Worm (Caenorhabditis elegans) whole organism, L1 larva: ENCODE results near the gene chw-1.
A peak's percentile ranks its signal among the peaks of the same experiment; 100 is the strongest.

Experiments
- C04F5.9 ChIP-seq: sonication (generic microtip); optimal IDR thresholded peaks from 2 replicates; lab custom pipeline; 2016; ENCODE audit warnings: missing genetic modification characterization, missing compliant biosample characterization
- C16A3.4 ChIP-seq: fragments of 150-350 bp; optimal IDR thresholded peaks from 2 replicates; lab custom pipeline; 2014; ENCODE audit warnings: missing biosample characterization, missing genetic modification characterization
- blmp-1 ChIP-seq: fragments of 150-350 bp; optimal IDR thresholded peaks from 2 replicates; lab custom pipeline; 2014; ENCODE audit warnings: missing biosample characterization, missing genetic modification characterization
- ceh-63 ChIP-seq: fragments of 200-800 bp; sonication (Bioruptor generic); optimal IDR thresholded peaks from 2 replicates; lab custom pipeline; 2018; ENCODE audit warnings: mild to moderate bottlenecking, missing genetic modification characterization, missing compliant biosample characterization
- ceh-8 ChIP-seq: fragments of 200-800 bp; sonication (Bioruptor generic); optimal IDR thresholded peaks from 2 replicates; lab custom pipeline; 2018; ENCODE audit warnings: mild to moderate bottlenecking, missing genetic modification characterization, moderate library complexity, missing compliant biosample characterization
- ces-1 ChIP-seq: fragments of 150-350 bp; optimal IDR thresholded peaks from 2 replicates; lab custom pipeline; 2014; ENCODE audit warnings: missing biosample characterization, missing genetic modification reagents, missing genetic modification characterization
- dpl-1 ChIP-seq, 3 experiments: fragments of 150-350 bp in 2 of 3; sonication (generic microtip) in 1 of 3; optimal IDR thresholded peaks; 2 replicates each; lab custom pipeline; 2014 to 2017; ENCODE audit warnings: missing biosample characterization in 3 of 3, missing genetic modification characterization in 3 of 3, missing genetic modification reagents in 3 of 3
- egl-27 ChIP-seq, 2 experiments: fragments of 150-350 bp in 1 of 2; sonication (generic microtip); optimal IDR thresholded peaks; 3 replicates each; lab custom pipeline; 2017 to 2018; ENCODE audit warnings: missing biosample characterization in 2 of 2, missing genetic modification characterization in 2 of 2, missing genetic modification reagents in 2 of 2
- ets-5 ChIP-seq: fragments of 200-800 bp; sonication (Bioruptor generic); IDR thresholded peaks from 2 replicates; pipeline ENCODE4 v1.3.6; 2022; ENCODE audit warnings: missing genetic modification characterization, missing compliant biosample characterization
- fkh-4 ChIP-seq: sonication (generic microtip); optimal IDR thresholded peaks from 2 replicates; lab custom pipeline; 2016; ENCODE audit warnings: missing compliant biosample characterization, missing genetic modification characterization, borderline replicate concordance
- fos-1 ChIP-seq: fragments of 150-350 bp; optimal IDR thresholded peaks from 2 replicates; lab custom pipeline; 2014; ENCODE audit warnings: missing biosample characterization, missing genetic modification characterization
- grh-1 ChIP-seq: fragments of 200-800 bp; sonication (Bioruptor generic); IDR thresholded peaks from 2 replicates; pipeline ENCODE4 v1.3.6; 2022; ENCODE audit warnings: missing genetic modification reagents, missing genetic modification characterization, missing compliant biosample characterization
- hlh-4 ChIP-seq: sonication (generic microtip); optimal IDR thresholded peaks from 2 replicates; lab custom pipeline; 2016; ENCODE audit warnings: mild to moderate bottlenecking, missing genetic modification characterization, missing compliant biosample characterization
- hpl-2 ChIP-seq: fragments of 150-350 bp; optimal IDR thresholded peaks from 2 replicates; lab custom pipeline; 2014; ENCODE audit warnings: missing biosample characterization, missing genetic modification reagents, missing genetic modification characterization
- irx-1 ChIP-seq: sonication (generic microtip); optimal IDR thresholded peaks from 2 replicates; lab custom pipeline; 2016; ENCODE audit warnings: missing genetic modification characterization, missing compliant biosample characterization
- isw-1 ChIP-seq: fragments of 200-800 bp; sonication (Bioruptor generic); IDR thresholded peaks from 2 replicates; pipeline ENCODE4 v1.3.6; 2022; ENCODE audit warnings: missing genetic modification characterization, missing compliant biosample characterization
- jun-1 ChIP-seq: fragments of 150-350 bp; optimal IDR thresholded peaks from 2 replicates; lab custom pipeline; 2014; ENCODE audit warnings: missing biosample characterization, missing genetic modification reagents, missing genetic modification characterization
- lin-14 ChIP-seq: fragments of 200-800 bp; sonication (Bioruptor generic); optimal IDR thresholded peaks from 2 replicates; lab custom pipeline; 2018; ENCODE audit warnings: mild to moderate bottlenecking, missing genetic modification characterization, moderate library complexity, missing compliant biosample characterization
- lin-35 ChIP-seq, 2 experiments: fragments of 150-350 bp; optimal IDR thresholded peaks; 2 replicates each; lab custom pipeline; 2014; ENCODE audit warnings: missing biosample characterization in 2 of 2, missing genetic modification characterization in 2 of 2, missing genetic modification reagents in 2 of 2
- lir-3 ChIP-seq: sonication (generic microtip); optimal IDR thresholded peaks from 2 replicates; lab custom pipeline; 2016; ENCODE audit warnings: mild to moderate bottlenecking, missing genetic modification characterization, moderate library complexity, missing compliant biosample characterization; ENCODE audit not compliant: poor library complexity
- lsy-2 ChIP-seq, 2 experiments: fragments of 150-350 bp; optimal IDR thresholded peaks; 2 replicates each; lab custom pipeline; 2014; ENCODE audit warnings: missing biosample characterization in 2 of 2, missing genetic modification characterization in 2 of 2
- nhr-12 ChIP-seq: sonication (generic microtip); optimal IDR thresholded peaks from 2 replicates; lab custom pipeline; 2017; ENCODE audit warnings: missing biosample characterization, missing genetic modification characterization
- nhr-237 ChIP-seq: fragments of 150-350 bp; optimal IDR thresholded peaks from 2 replicates; lab custom pipeline; 2014; ENCODE audit warnings: missing biosample characterization, missing genetic modification characterization
- nhr-47 ChIP-seq: sonication (generic microtip); optimal IDR thresholded peaks from 2 replicates; lab custom pipeline; 2016; ENCODE audit warnings: mild to moderate bottlenecking, missing genetic modification characterization, moderate library complexity, missing compliant biosample characterization
- nhr-71 ChIP-seq: sonication (generic microtip); optimal IDR thresholded peaks from 2 replicates; lab custom pipeline; 2016; ENCODE audit warnings: mild to moderate bottlenecking, missing genetic modification characterization, moderate library complexity, missing compliant biosample characterization
- nhr-77 ChIP-seq: fragments of 150-350 bp; optimal IDR thresholded peaks from 2 replicates; lab custom pipeline; 2014; ENCODE audit warnings: missing biosample characterization, missing genetic modification characterization
- nhr-84 ChIP-seq: sonication (generic microtip); optimal IDR thresholded peaks from 2 replicates; lab custom pipeline; 2017; ENCODE audit warnings: missing biosample characterization, missing genetic modification characterization
- pax-3 ChIP-seq: fragments of 200-800 bp; sonication (Bioruptor generic); optimal IDR thresholded peaks from 2 replicates; lab custom pipeline; 2018; ENCODE audit warnings: mild to moderate bottlenecking, missing genetic modification characterization, moderate library complexity, missing compliant biosample characterization
- pqm-1 ChIP-seq: sonication (generic microtip); optimal IDR thresholded peaks from 3 replicates; lab custom pipeline; 2017; ENCODE audit warnings: missing biosample characterization, missing genetic modification characterization
- rnt-1 ChIP-seq: sonication (generic microtip); optimal IDR thresholded peaks from 2 replicates; lab custom pipeline; 2016; ENCODE audit warnings: mild to moderate bottlenecking, missing genetic modification characterization, moderate library complexity, missing compliant biosample characterization
- skn-1 ChIP-seq: fragments of 150-350 bp; optimal IDR thresholded peaks from 2 replicates; lab custom pipeline; 2014; ENCODE audit warnings: missing biosample characterization, missing genetic modification characterization
- snpc-4 ChIP-seq: fragments of 150-350 bp; optimal IDR thresholded peaks from 2 replicates; lab custom pipeline; 2014; ENCODE audit warnings: missing biosample characterization, missing genetic modification characterization
- snu-23 ChIP-seq: sonication (generic microtip); optimal IDR thresholded peaks from 2 replicates; lab custom pipeline; 2016; ENCODE audit warnings: missing genetic modification characterization, missing compliant biosample characterization
- sox-4 ChIP-seq: sonication (generic microtip); optimal IDR thresholded peaks from 2 replicates; lab custom pipeline; 2016; ENCODE audit warnings: missing genetic modification characterization, missing compliant biosample characterization
- swsn-7 ChIP-seq: sonication (generic microtip); optimal IDR thresholded peaks from 2 replicates; lab custom pipeline; 2016; ENCODE audit warnings: missing genetic modification characterization, missing compliant biosample characterization
- tbx-2 ChIP-seq: sonication (generic microtip); optimal IDR thresholded peaks from 2 replicates; lab custom pipeline; 2016; ENCODE audit warnings: missing genetic modification characterization, missing compliant biosample characterization
- tlp-1 ChIP-seq: fragments of 150-350 bp; optimal IDR thresholded peaks from 2 replicates; lab custom pipeline; 2014; ENCODE audit warnings: missing biosample characterization, missing genetic modification characterization
- unc-130 ChIP-seq: fragments of 150-350 bp; optimal IDR thresholded peaks from 2 replicates; lab custom pipeline; 2017; ENCODE audit warnings: missing biosample characterization, missing genetic modification characterization, inconsistent platforms
- unc-30 ChIP-seq: sonication (generic microtip); optimal IDR thresholded peaks from 2 replicates; lab custom pipeline; 2017; ENCODE audit warnings: missing biosample characterization, missing genetic modification characterization
- unc-86 ChIP-seq: sonication (generic microtip); optimal IDR thresholded peaks from 2 replicates; lab custom pipeline; 2016; ENCODE audit warnings: missing genetic modification characterization, missing compliant biosample characterization
- xbp-1 ChIP-seq: sonication (generic microtip); optimal IDR thresholded peaks from 2 replicates; lab custom pipeline; 2016; ENCODE audit warnings: missing genetic modification characterization, missing compliant biosample characterization

Gene chw-1

DNA sequence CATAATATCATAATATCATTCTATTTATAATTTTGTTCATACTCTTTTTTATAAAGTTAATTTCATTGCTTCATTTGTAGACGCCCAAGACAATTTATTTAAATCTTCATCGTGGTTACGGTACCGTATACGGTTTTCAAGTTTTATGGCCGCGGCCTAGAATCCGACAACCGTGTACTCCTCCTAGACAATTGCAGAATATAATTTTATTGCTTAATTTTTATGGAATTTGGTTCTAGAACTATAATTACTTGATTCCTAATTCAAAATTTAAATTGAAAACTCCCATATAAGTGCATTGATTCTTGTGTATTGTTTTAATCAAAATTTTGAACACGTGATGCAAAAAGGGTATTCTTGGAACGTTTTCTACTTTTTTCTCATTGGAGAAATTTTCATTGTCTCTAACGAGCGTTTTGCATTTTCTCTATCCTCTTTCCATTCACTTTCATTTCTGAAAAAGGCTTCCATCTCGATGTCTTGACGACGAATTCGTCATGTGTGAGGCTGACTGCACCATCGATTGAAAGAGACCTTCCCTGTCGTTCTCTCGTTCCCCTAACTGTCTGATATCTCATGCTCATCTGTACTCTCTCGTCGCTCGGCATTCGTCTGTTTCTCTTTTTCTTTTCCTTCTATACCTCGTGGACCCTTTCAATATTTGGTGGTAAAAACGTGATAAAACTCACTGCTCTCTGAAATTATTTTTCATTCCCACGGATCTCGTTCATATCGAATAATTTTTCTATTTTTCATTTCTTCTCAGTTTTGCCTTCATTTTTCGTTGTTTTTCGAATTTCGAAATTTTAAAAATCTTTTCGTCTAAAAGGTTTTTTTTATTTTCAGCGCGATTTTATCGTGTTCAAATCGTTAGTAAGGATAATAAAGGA, 20.7 kb upstream of the chw-1 start, which contains the start of gene pap-1 (continued):
- no peak for TF ChIP-seq sox-4 (tag; lab: Kevin White, UChicago)
- peak; percentile 64 for TF ChIP-seq irx-1 (tag; lab: Kevin White, UChicago)
- TF ChIP-seq grh-1 (GFP tag; lab: Robert Waterston, UW): no peak
- TF ChIP-seq lin-14 (GFP tag; lab: Kevin White, UChicago): peak; percentile 21
- TF ChIP-seq egl-27 (tag; optimal IDR thresholded peaks at IDR 0.05; lab: Kevin White, UChicago): no peak
- TF ChIP-seq unc-86 (tag; lab: Kevin White, UChicago): no peak
- TF ChIP-seq snu-23 (GFP tag; lab: Kevin White, UChicago): no peak
- no peak for TF ChIP-seq pqm-1 (tag; lab: Kevin White, UChicago)
- no peak for TF ChIP-seq hlh-4
- TF ChIP-seq blmp-1 (tag; lab: Kevin White, UChicago): peak; percentile 52
- TF ChIP-seq hpl-2 (GFP tag; lab: Kevin White, UChicago): no peak
- peak; percentile 26 for TF ChIP-seq pax-3 (tag; lab: Kevin White, UChicago)
- no peak for TF ChIP-seq nhr-84 (tag; lab: Kevin White, UChicago)
- TF ChIP-seq skn-1 (tag; lab: Kevin White, UChicago): no peak
- TF ChIP-seq ceh-63 (GFP tag; lab: Kevin White, UChicago): no peak
- TF ChIP-seq tbx-2 (tag; lab: Kevin White, UChicago): no peak
- peak; percentile 26 for TF ChIP-seq xbp-1 (tag; lab: Kevin White, UChicago)
- TF ChIP-seq lin-35 (GFP tag; optimal IDR thresholded peaks at IDR 0.05; lab: Kevin White, UChicago): peak; percentile 16 to 68
- peak; percentile 43 for TF ChIP-seq nhr-47 (tag; lab: Kevin White, UChicago)
- no peak for TF ChIP-seq fos-1 (tag; lab: Kevin White, UChicago)
- TF ChIP-seq ets-5 (GFP tag; lab: Robert Waterston, UW): no peak
- TF ChIP-seq C16A3.4 (tag; lab: Kevin White, UChicago): no peak
- no peak for TF ChIP-seq snpc-4 (tag; lab: Kevin White, UChicago)
- no peak for TF ChIP-seq tlp-1
- TF ChIP-seq nhr-237 (tag; lab: Kevin White, UChicago): no peak
- TF ChIP-seq jun-1: no peak
- peak; percentile 55 for TF ChIP-seq nhr-71 (tag; lab: Kevin White, UChicago)
- TF ChIP-seq lsy-2 (tag; optimal IDR thresholded peaks at IDR 0.05; lab: Kevin White, UChicago): peak; percentile 6 to 32
- TF ChIP-seq lir-3: peak; percentile 71
- peak; percentile 14 to 32 (median 19) for TF ChIP-seq dpl-1 (GFP tag; optimal IDR thresholded peaks at IDR 0.05; lab: Kevin White, UChicago)
- TF ChIP-seq isw-1: no peak; the same call in 1 of the 2 replicates
- no peak for TF ChIP-seq nhr-12 (tag; lab: Kevin White, UChicago)
- TF ChIP-seq fkh-4 (tag; lab: Kevin White, UChicago): peak; percentile 45

DNA sequence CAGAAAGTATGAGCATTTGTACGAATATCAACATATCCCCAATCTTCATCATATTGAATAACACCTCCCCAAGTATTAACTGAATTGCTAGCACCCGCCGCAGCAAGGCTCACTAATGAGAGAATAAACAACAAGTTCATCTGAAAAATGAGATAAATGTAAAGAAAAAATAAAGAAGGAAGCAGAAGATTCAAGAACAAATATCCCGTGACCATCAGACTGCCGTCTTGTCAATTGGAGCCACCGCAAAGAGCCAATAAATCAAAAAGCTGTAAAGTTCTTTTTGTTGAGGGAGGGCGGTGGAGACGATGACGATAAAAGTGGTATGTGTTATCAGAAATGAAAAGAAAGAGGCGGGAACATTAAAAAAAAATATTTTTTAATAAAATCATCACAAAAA, 8.6 kb upstream of the chw-1 start, which contains the start of gene Y32F6A.5:
Y32F6A.5 (minus strand) TSS at position 140 of the 400 bp plus-strand sequence.
- TF ChIP-seq rnt-1 (tag; lab: Kevin White, UChicago) (peak; percentile 25), blmp-1 (tag; lab: Kevin White, UChicago) (no peak)

DNA sequence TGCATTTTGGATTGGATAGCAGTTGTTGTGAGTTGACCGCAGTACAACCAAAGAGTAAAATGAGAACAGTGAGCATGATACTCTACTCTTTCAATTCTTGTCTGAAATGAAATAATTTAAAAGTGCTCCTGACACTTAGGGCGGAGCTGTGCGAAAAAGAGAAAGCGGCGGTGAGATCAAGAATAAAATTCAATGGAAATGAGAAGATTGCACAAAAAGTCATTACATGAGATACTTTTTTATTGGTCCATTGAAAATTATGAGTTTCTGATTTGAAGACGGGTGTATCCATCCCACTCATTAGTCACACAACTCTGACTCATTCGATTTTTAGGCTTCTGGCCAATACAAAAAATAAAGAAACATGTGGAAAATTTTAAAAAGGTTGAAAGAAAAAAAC, 4.8 kb upstream of the chw-1 start, which contains the start of gene F22E12.1:
F22E12.1 (minus strand) TSS at position 101 of the 400 bp plus-strand sequence.
- TF ChIP-seq swsn-7 (tag; lab: Kevin White, UChicago) (no peak), snpc-4 (tag; lab: Kevin White, UChicago) (no peak), ces-1 (no peak), nhr-84 (tag; lab: Kevin White, UChicago) (no peak), unc-30 (tag; lab: Kevin White, UChicago) (no peak), nhr-12 (tag; lab: Kevin White, UChicago) (no peak), isw-1 (no peak), irx-1 (tag; lab: Kevin White, UChicago) (no peak), C04F5.9 (tag; lab: Kevin White, UChicago) (no peak), fkh-4 (tag; lab: Kevin White, UChicago) (no peak), nhr-77 (tag; lab: Kevin White, UChicago) (no peak), unc-130 (tag; lab: Kevin White, UChicago) (no peak), sox-4 (tag; lab: Kevin White, UChicago) (no peak), ceh-8 (GFP tag; lab: Kevin White, UChicago) (no peak), nhr-71 (tag; lab: Kevin White, UChicago) (no peak)
- TF ChIP-seq, all 84 proteins: peak for 0
